Fruit fly (Drosophila melanogaster) whole organism, wandering third instar larva: ENCODE results near the gene Ugt303A1.
A peak's percentile ranks its signal among the peaks of the same experiment; 100 is the strongest.

Experiments used
- Abd-B ChIP-seq: fragments of >200 bp; optimal IDR thresholded peaks from 2 replicates; lab custom pipeline; 2017; ENCODE audit warnings: missing biosample characterization, missing genetic modification characterization
- dsf ChIP-seq: sonication (Bioruptor generic); optimal IDR thresholded peaks from 2 replicates; lab custom pipeline; 2016; ENCODE audit warnings: missing biosample characterization, missing genetic modification characterization, borderline replicate concordance
- fru ChIP-seq: fragments of 200-800 bp; sonication (Bioruptor generic); optimal IDR thresholded peaks from 3 replicates; lab custom pipeline; 2016; ENCODE audit warnings: missing biosample characterization, mild to moderate bottlenecking, missing genetic modification characterization
- h ChIP-seq: fragments of 200-800 bp; sonication (Bioruptor generic); optimal IDR thresholded peaks from 3 replicates; lab custom pipeline; 2016; ENCODE audit warnings: missing biosample characterization, mild to moderate bottlenecking, missing genetic modification characterization

DNA sequence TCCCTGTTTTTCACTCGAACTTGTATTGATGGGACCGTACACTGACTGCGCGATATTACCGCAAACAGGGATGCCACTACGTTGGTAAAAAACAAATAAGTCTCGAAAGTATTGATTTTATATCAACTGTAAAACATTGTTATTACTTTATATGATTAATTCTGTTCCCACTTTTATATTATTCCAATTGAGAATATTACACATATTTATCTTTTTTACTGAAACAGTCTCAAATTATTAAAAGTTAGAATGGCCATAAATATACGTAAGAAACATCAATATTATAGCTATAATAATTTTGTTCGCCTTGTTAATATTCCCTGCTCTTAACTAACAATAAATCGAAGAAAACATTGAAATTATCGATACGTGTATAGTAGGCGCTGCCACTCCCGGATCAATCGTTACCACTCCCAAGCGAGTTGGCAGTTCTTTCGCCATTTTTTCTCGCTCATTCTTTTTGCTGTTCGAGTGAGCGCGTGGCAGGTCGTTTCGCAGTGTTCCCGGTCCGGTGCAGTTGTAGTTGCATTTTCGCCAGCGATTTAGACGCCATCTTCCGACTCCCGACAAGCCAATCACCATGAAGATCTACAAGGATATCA, 34.6 kb downstream of the Ugt303A1 start, which contains the start of the genes SdhC and Tctp:
- TF ChIP-seq fru (GFP tag; lab: Kevin White, UChicago), result peak; percentile 63
- peak; percentile 46 for TF ChIP-seq dsf (GFP tag; lab: Kevin White, UChicago)
- TF ChIP-seq Abd-B, result no peak
- TF ChIP-seq h (GFP tag; lab: Kevin White, UChicago), result peak; percentile 64
